Fruit fly (Drosophila melanogaster): ENCODE results near the gene CG5194.

Gene CG5194

DNA sequence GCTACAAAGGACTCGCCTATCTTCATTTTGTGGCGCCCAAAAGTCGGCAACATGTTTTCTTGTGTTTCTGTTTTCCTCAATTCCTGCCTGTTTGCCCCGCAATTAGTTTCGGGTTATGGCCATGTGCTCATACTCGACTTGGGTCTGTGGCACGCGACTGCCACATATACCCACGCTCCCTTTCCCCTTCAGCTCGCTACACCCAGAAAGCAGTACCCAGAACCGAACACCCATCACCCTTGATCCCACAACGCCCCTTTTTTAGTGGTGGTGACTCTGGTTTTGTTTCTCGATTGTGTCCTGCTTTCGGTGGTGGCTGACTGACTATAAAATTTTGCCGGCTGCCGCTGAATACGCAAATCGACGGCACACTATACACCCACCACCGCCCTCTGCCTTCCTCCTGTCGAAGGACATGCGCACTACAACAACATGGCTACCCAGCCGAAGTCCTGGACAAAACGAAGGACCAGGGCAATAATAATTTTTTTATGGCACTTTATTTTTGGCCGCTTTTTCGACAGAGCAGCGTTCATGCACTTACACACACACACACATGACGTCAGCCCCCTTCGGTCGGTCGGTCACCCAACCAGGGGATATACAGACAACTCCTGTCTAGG is 40.9 kb upstream of the CG5194 start (continued):
- peak; percentile 0 for TF ChIP-seq nerfin-1 (tag; optimal IDR thresholded peaks at IDR 0.05)
- TF ChIP-seq Xbp1 (GFP tag; optimal IDR thresholded peaks at IDR 0.05), result no peak
- no peak for TF ChIP-seq ase (GFP tag; IDR thresholded peaks at IDR 0.05)
- TF ChIP-seq CG11398 (GFP tag; optimal IDR thresholded peaks at IDR 0.05), result no peak
- no peak for TF ChIP-seq crc (GFP tag; optimal IDR thresholded peaks at IDR 0.05)
- no peak for TF ChIP-seq Hr39 (optimal IDR thresholded peaks at IDR 0.05)
- no peak for TF ChIP-seq Trl (optimal IDR thresholded peaks at IDR 0.05)
- no peak for TF ChIP-seq Trl (GFP tag; optimal IDR thresholded peaks at IDR 0.05)
- TF ChIP-seq CG7928 (GFP tag; optimal IDR thresholded peaks at IDR 0.05), result no peak
- no peak for TF ChIP-seq grn (GFP tag; optimal IDR thresholded peaks at IDR 0.05)
- TF ChIP-seq CG7357 (GFP tag; IDR thresholded peaks at IDR 0.05), result no peak
- TF ChIP-seq Dref (GFP tag; IDR thresholded peaks at IDR 0.05), result peak; percentile 25; the same call in 1 of the 2 replicates
- TF ChIP-seq CG7963 (GFP tag; IDR thresholded peaks at IDR 0.05; ENCODE audit: partially characterized antibody), result no peak
- no peak for TF ChIP-seq E2f1 (GFP tag; IDR thresholded peaks at IDR 0.05)
- TF ChIP-seq Hey (tag; optimal IDR thresholded peaks at IDR 0.05), result peak; percentile 88
- TF ChIP-seq crol (GFP tag; IDR thresholded peaks at IDR 0.05), result peak; percentile 69; the same call in 1 of the 2 replicates
- no peak for TF ChIP-seq tgo (GFP tag; IDR thresholded peaks at IDR 0.05)
- TF ChIP-seq CG4360 (GFP tag; IDR thresholded peaks at IDR 0.05), result 0 out of 2 replicates have a peak, but pooled peaks have one; percentile 17
- no peak for TF ChIP-seq psq (GFP tag; optimal IDR thresholded peaks at IDR 0.05)
- no peak for TF ChIP-seq zen (tag; optimal IDR thresholded peaks at IDR 0.05)
- TF ChIP-seq emc (GFP tag; optimal IDR thresholded peaks at IDR 0.05), result no peak
- TF ChIP-seq CG18619 (GFP tag; optimal IDR thresholded peaks at IDR 0.05), result no peak
- TF ChIP-seq CG10565 (GFP tag; optimal IDR thresholded peaks at IDR 0.05), result no peak
- TF ChIP-seq Atf6 (GFP tag; IDR thresholded peaks at IDR 0.05), result no peak
- TF ChIP-seq bab2 (GFP tag; optimal IDR thresholded peaks at IDR 0.05), result no peak
- no peak for TF ChIP-seq CG13296 (GFP tag; optimal IDR thresholded peaks at IDR 0.05)
- TF ChIP-seq kni (GFP tag; optimal IDR thresholded peaks at IDR 0.05), result no peak
- TF ChIP-seq CG30431 (GFP tag; optimal IDR thresholded peaks at IDR 0.05), result no peak
- no peak for TF ChIP-seq caup (GFP tag; optimal IDR thresholded peaks at IDR 0.05; ENCODE audit: severe bottlenecking)
- no peak for TF ChIP-seq CG4424 (GFP tag; optimal IDR thresholded peaks at IDR 0.05)
- TF ChIP-seq slbo (GFP tag; IDR thresholded peaks at IDR 0.05), result no peak
- TF ChIP-seq Med (GFP tag), result peak; percentile 73
- no peak for TF ChIP-seq ro (GFP tag; IDR thresholded peaks at IDR 0.05)
- no peak for TF ChIP-seq CG17385 (GFP tag; optimal IDR thresholded peaks at IDR 0.05)
- TF ChIP-seq CG4617 (GFP tag; optimal IDR thresholded peaks at IDR 0.05; ENCODE audit: borderline replicate concordance), result no peak
- TF ChIP-seq CG11504 (tag; optimal IDR thresholded peaks at IDR 0.05), result peak; percentile 50
- TF ChIP-seq gfzf (GFP tag; optimal IDR thresholded peaks at IDR 0.05), result no peak
- no peak for TF ChIP-seq CG9727 (GFP tag; optimal IDR thresholded peaks at IDR 0.05)
- TF ChIP-seq CG16779 (GFP tag; IDR thresholded peaks at IDR 0.05), result no peak
- TF ChIP-seq Six4 (GFP tag; optimal IDR thresholded peaks at IDR 0.05), result no peak
- TF ChIP-seq Dek (tag; optimal IDR thresholded peaks at IDR 0.05), result no peak
- TF ChIP-seq CG2116 (GFP tag; optimal IDR thresholded peaks at IDR 0.05), result no peak
- TF ChIP-seq CG14667 (GFP tag; IDR thresholded peaks at IDR 0.05), result no peak
- peak; percentile 43; the same call in 1 of the 2 replicates for TF ChIP-seq seq (GFP tag; IDR thresholded peaks at IDR 0.05)
- TF ChIP-seq CG4282 (GFP tag; optimal IDR thresholded peaks at IDR 0.05), result no peak
- TF ChIP-seq kay (GFP tag; optimal IDR thresholded peaks at IDR 0.05), result no peak
- TF ChIP-seq cato (GFP tag; optimal IDR thresholded peaks at IDR 0.05; ENCODE audit: borderline replicate concordance), result no peak
- TF ChIP-seq hbn (GFP tag; IDR thresholded peaks at IDR 0.05; ENCODE audit: partially characterized antibody), result no peak
- no peak for TF ChIP-seq Sry-β (GFP tag; optimal IDR thresholded peaks at IDR 0.05)
- TF ChIP-seq gce (GFP tag; IDR thresholded peaks at IDR 0.05), result no peak
- TF ChIP-seq Hand (GFP tag; optimal IDR thresholded peaks at IDR 0.05), result no peak
- no peak for TF ChIP-seq Antp (GFP tag; optimal IDR thresholded peaks at IDR 0.05)

All from whole organism, embryonic.